Worm (Caenorhabditis elegans) whole organism, L2 larva: Measurements from ENCODE around the gene ZK688.7.

Experiments used
- aly-2 ChIP-seq: fragments of 150-350 bp; optimal IDR thresholded peaks from 2 replicates; lab custom pipeline; 2014; ENCODE audit warnings: missing biosample characterization, missing genetic modification characterization
- ama-1 ChIP-seq: fragments of 150-350 bp; optimal IDR thresholded peaks from 2 replicates; lab custom pipeline; 2018; ENCODE audit warnings: inconsistent platforms
- elt-3 ChIP-seq: sonication (generic microtip); optimal IDR thresholded peaks from 2 replicates; lab custom pipeline; 2017; ENCODE audit warnings: missing biosample characterization, missing genetic modification characterization
- fos-1 ChIP-seq: fragments of 150-350 bp; optimal IDR thresholded peaks from 2 replicates; lab custom pipeline; 2014; ENCODE audit warnings: missing biosample characterization, missing genetic modification characterization
- gmeb-1 ChIP-seq: fragments of 150-350 bp; optimal IDR thresholded peaks from 2 replicates; lab custom pipeline; 2014; ENCODE audit warnings: missing biosample characterization, missing genetic modification characterization
- lin-13 ChIP-seq: fragments of 150-350 bp; optimal IDR thresholded peaks from 2 replicates; lab custom pipeline; 2014; ENCODE audit warnings: missing biosample characterization, missing genetic modification reagents, missing genetic modification characterization
- lin-39 ChIP-seq: fragments of 150-350 bp; optimal IDR thresholded peaks from 2 replicates; lab custom pipeline; 2014; ENCODE audit warnings: missing biosample characterization, missing genetic modification reagents, missing genetic modification characterization
- mab-5 ChIP-seq: fragments of 150-350 bp; optimal IDR thresholded peaks from 2 replicates; lab custom pipeline; 2014; ENCODE audit warnings: missing biosample characterization, missing genetic modification characterization
- nhr-21 ChIP-seq: fragments of 150-350 bp; optimal IDR thresholded peaks from 2 replicates; lab custom pipeline; 2014; ENCODE audit warnings: missing biosample characterization, missing genetic modification characterization
- nhr-237 ChIP-seq: fragments of 150-350 bp; optimal IDR thresholded peaks from 2 replicates; lab custom pipeline; 2014; ENCODE audit warnings: missing biosample characterization, missing genetic modification characterization
- nhr-77 ChIP-seq: fragments of 150-350 bp; optimal IDR thresholded peaks from 2 replicates; lab custom pipeline; 2014; ENCODE audit warnings: missing biosample characterization, missing genetic modification characterization
- unc-62 ChIP-seq: fragments of 150-350 bp; optimal IDR thresholded peaks from 2 replicates; lab custom pipeline; 2014; ENCODE audit warnings: missing biosample characterization, missing genetic modification reagents, missing genetic modification characterization
- ztf-11 ChIP-seq: sonication (generic microtip); optimal IDR thresholded peaks from 2 replicates; lab custom pipeline; 2017; ENCODE audit warnings: missing biosample characterization, missing genetic modification characterization

- no peak for TF ChIP-seq elt-3
- no peak for TF ChIP-seq nhr-21 (tag; lab: Kevin White, UChicago)
- no peak for TF ChIP-seq lin-13 (GFP tag; lab: Kevin White, UChicago)
- TF ChIP-seq nhr-237, result no peak
- no peak for TF ChIP-seq fos-1 (tag; lab: Kevin White, UChicago)
- no peak for TF ChIP-seq unc-62 (GFP tag; lab: Kevin White, UChicago)
- no peak for TF ChIP-seq aly-2 (tag; lab: Kevin White, UChicago)
- TF ChIP-seq ama-1 (lab: Kevin White, UChicago), result no peak
- no peak for TF ChIP-seq lin-39 (tag; lab: Kevin White, UChicago)
- TF ChIP-seq mab-5 (tag; lab: Kevin White, UChicago), result no peak
- TF ChIP-seq gmeb-1 (tag; lab: Kevin White, UChicago), result no peak
- no peak for TF ChIP-seq nhr-77
- TF ChIP-seq ztf-11 (tag; lab: Kevin White, UChicago), result no peak
Observed at ce11 chrIII:7900733-7901132, 10.7 kb downstream of the ZK688.7 start, which contains the start of gene best-24.
